Worm (Caenorhabditis elegans) whole organism, L1 larva: Measurements from ENCODE around the gene B0334.5.
A peak's percentile ranks its signal among the peaks of the same experiment; 100 is the strongest.

ENCODE experiments used
- C04F5.9 ChIP-seq: sonication (generic microtip); optimal IDR thresholded peaks from 2 replicates; lab custom pipeline; 2016; ENCODE audit warnings: missing genetic modification characterization, missing compliant biosample characterization
- C16A3.4 ChIP-seq: fragments of 150-350 bp; optimal IDR thresholded peaks from 2 replicates; lab custom pipeline; 2014; ENCODE audit warnings: missing biosample characterization, missing genetic modification characterization
- Y116A8C.19 ChIP-seq: sonication (generic microtip); optimal IDR thresholded peaks from 2 replicates; lab custom pipeline; 2016; ENCODE audit warnings: missing compliant biosample characterization, missing genetic modification characterization, borderline replicate concordance
- aha-1 ChIP-seq: fragments of 150-350 bp; optimal IDR thresholded peaks from 2 replicates; lab custom pipeline; 2014; ENCODE audit warnings: missing biosample characterization, missing genetic modification characterization
- ama-1 ChIP-seq: fragments of 150-350 bp; optimal IDR thresholded peaks from 2 replicates; lab custom pipeline; 2014
- ceh-8 ChIP-seq: fragments of 200-800 bp; sonication (Bioruptor generic); optimal IDR thresholded peaks from 2 replicates; lab custom pipeline; 2018; ENCODE audit warnings: mild to moderate bottlenecking, missing genetic modification characterization, moderate library complexity, missing compliant biosample characterization
- ceh-88 ChIP-seq: fragments of 200-800 bp; sonication (Bioruptor generic); IDR thresholded peaks from 2 replicates; pipeline ENCODE4 v1.3.6; 2022; ENCODE audit warnings: missing genetic modification characterization, missing compliant biosample characterization
- ceh-90 ChIP-seq: sonication (generic microtip); optimal IDR thresholded peaks from 2 replicates; lab custom pipeline; 2016; ENCODE audit warnings: missing genetic modification characterization, missing compliant biosample characterization
- dsc-1 ChIP-seq: sonication (generic microtip); optimal IDR thresholded peaks from 2 replicates; lab custom pipeline; 2016; ENCODE audit warnings: mild to moderate bottlenecking, missing genetic modification characterization, missing compliant biosample characterization
- efl-1 ChIP-seq, 4 experiments: fragments of 150-350 bp; optimal IDR thresholded peaks in 3 of 4; peaks in 1 of 4; 1 replicate in 1 of 4; 2 replicates in 3 of 4; lab custom pipeline; 2014; ENCODE audit warnings: missing biosample characterization in 2 of 4, missing genetic modification characterization in 2 of 4, missing genetic modification reagents in 2 of 4
- efl-3 ChIP-seq: fragments of 200-800 bp; sonication (Bioruptor generic); optimal IDR thresholded peaks from 2 replicates; lab custom pipeline; 2018; ENCODE audit warnings: mild to moderate bottlenecking, missing genetic modification characterization, missing compliant biosample characterization
- egl-13 ChIP-seq: sonication (generic microtip); optimal IDR thresholded peaks from 2 replicates; lab custom pipeline; 2016; ENCODE audit warnings: missing genotype, missing genetic modification reagents, missing genetic modification characterization, missing compliant biosample characterization
- elt-3 ChIP-seq, 6 experiments: fragments of 150-350 bp in 1 of 6; sonication (generic microtip); optimal IDR thresholded peaks; 2 replicates each; lab custom pipeline; 2017 to 2018; ENCODE audit warnings: missing biosample characterization in 6 of 6, missing genetic modification characterization in 6 of 6, inconsistent platforms in 1 of 6
- ets-5 ChIP-seq: fragments of 200-800 bp; sonication (Bioruptor generic); IDR thresholded peaks from 2 replicates; pipeline ENCODE4 v1.3.6; 2022; ENCODE audit warnings: missing genetic modification characterization, missing compliant biosample characterization
- fkh-4 ChIP-seq: sonication (generic microtip); optimal IDR thresholded peaks from 2 replicates; lab custom pipeline; 2016; ENCODE audit warnings: missing compliant biosample characterization, missing genetic modification characterization, borderline replicate concordance
- fos-1 ChIP-seq: fragments of 150-350 bp; optimal IDR thresholded peaks from 2 replicates; lab custom pipeline; 2014; ENCODE audit warnings: missing biosample characterization, missing genetic modification characterization
- grh-1 ChIP-seq: fragments of 200-800 bp; sonication (Bioruptor generic); IDR thresholded peaks from 2 replicates; pipeline ENCODE4 v1.3.6; 2022; ENCODE audit warnings: missing genetic modification reagents, missing genetic modification characterization, missing compliant biosample characterization
- irx-1 ChIP-seq: sonication (generic microtip); optimal IDR thresholded peaks from 2 replicates; lab custom pipeline; 2016; ENCODE audit warnings: missing genetic modification characterization, missing compliant biosample characterization
- isw-1 ChIP-seq: fragments of 200-800 bp; sonication (Bioruptor generic); IDR thresholded peaks from 2 replicates; pipeline ENCODE4 v1.3.6; 2022; ENCODE audit warnings: missing genetic modification characterization, missing compliant biosample characterization
- jun-1 ChIP-seq: fragments of 150-350 bp; optimal IDR thresholded peaks from 2 replicates; lab custom pipeline; 2014; ENCODE audit warnings: missing biosample characterization, missing genetic modification reagents, missing genetic modification characterization
- lin-14 ChIP-seq: fragments of 200-800 bp; sonication (Bioruptor generic); optimal IDR thresholded peaks from 2 replicates; lab custom pipeline; 2018; ENCODE audit warnings: mild to moderate bottlenecking, missing genetic modification characterization, moderate library complexity, missing compliant biosample characterization
- lsy-2 ChIP-seq, 2 experiments: fragments of 150-350 bp; optimal IDR thresholded peaks; 2 replicates each; lab custom pipeline; 2014; ENCODE audit warnings: missing biosample characterization in 2 of 2, missing genetic modification characterization in 2 of 2
- mab-9 ChIP-seq: fragments of 200-800 bp; sonication (Bioruptor generic); IDR thresholded peaks from 2 replicates; pipeline ENCODE4 v1.3.6; 2022; ENCODE audit warnings: missing genetic modification reagents, missing genetic modification characterization, missing compliant biosample characterization
- mef-2 ChIP-seq: fragments of 150-350 bp; optimal IDR thresholded peaks from 2 replicates; lab custom pipeline; 2014; ENCODE audit warnings: missing biosample characterization, missing genetic modification characterization
- mep-1 ChIP-seq: fragments of 150-350 bp; optimal IDR thresholded peaks from 2 replicates; lab custom pipeline; 2014; ENCODE audit warnings: missing biosample characterization, missing genetic modification characterization
- nhr-12 ChIP-seq: sonication (generic microtip); optimal IDR thresholded peaks from 2 replicates; lab custom pipeline; 2017; ENCODE audit warnings: missing biosample characterization, missing genetic modification characterization
- nhr-19 ChIP-seq: fragments of 200-800 bp; sonication (Bioruptor generic); conservative IDR thresholded peaks from 2 replicates; pipeline ENCODE4 v1.3.6; 2022; ENCODE audit warnings: missing genetic modification characterization, missing compliant biosample characterization
- nhr-237 ChIP-seq: fragments of 150-350 bp; optimal IDR thresholded peaks from 2 replicates; lab custom pipeline; 2014; ENCODE audit warnings: missing biosample characterization, missing genetic modification characterization
- nhr-28 ChIP-seq: fragments of 150-350 bp; optimal IDR thresholded peaks from 2 replicates; lab custom pipeline; 2014; ENCODE audit warnings: missing biosample characterization, missing genetic modification characterization
- nhr-47 ChIP-seq: sonication (generic microtip); optimal IDR thresholded peaks from 2 replicates; lab custom pipeline; 2016; ENCODE audit warnings: mild to moderate bottlenecking, missing genetic modification characterization, moderate library complexity, missing compliant biosample characterization
- nhr-71 ChIP-seq: sonication (generic microtip); optimal IDR thresholded peaks from 2 replicates; lab custom pipeline; 2016; ENCODE audit warnings: mild to moderate bottlenecking, missing genetic modification characterization, moderate library complexity, missing compliant biosample characterization
- nhr-85 ChIP-seq: sonication (generic microtip); peaks from one replicate; lab custom pipeline; 2016; ENCODE audit warnings: missing genetic modification characterization, inconsistent platforms, missing compliant biosample characterization
- nhr-90 ChIP-seq: sonication (generic microtip); optimal IDR thresholded peaks from 2 replicates; lab custom pipeline; 2016; ENCODE audit warnings: mild to moderate bottlenecking, missing genetic modification characterization, missing compliant biosample characterization; ENCODE audit not compliant: poor library complexity
- pax-3 ChIP-seq: fragments of 200-800 bp; sonication (Bioruptor generic); optimal IDR thresholded peaks from 2 replicates; lab custom pipeline; 2018; ENCODE audit warnings: mild to moderate bottlenecking, missing genetic modification characterization, moderate library complexity, missing compliant biosample characterization
- skn-1 ChIP-seq: fragments of 150-350 bp; optimal IDR thresholded peaks from 2 replicates; lab custom pipeline; 2014; ENCODE audit warnings: missing biosample characterization, missing genetic modification characterization
- snpc-4 ChIP-seq: fragments of 150-350 bp; optimal IDR thresholded peaks from 2 replicates; lab custom pipeline; 2014; ENCODE audit warnings: missing biosample characterization, missing genetic modification characterization
- sox-4 ChIP-seq: sonication (generic microtip); optimal IDR thresholded peaks from 2 replicates; lab custom pipeline; 2016; ENCODE audit warnings: missing genetic modification characterization, missing compliant biosample characterization
- sptf-1 ChIP-seq: fragments of 150-350 bp; optimal IDR thresholded peaks from 2 replicates; lab custom pipeline; 2014; ENCODE audit warnings: missing biosample characterization, missing genetic modification characterization
- swsn-7 ChIP-seq: sonication (generic microtip); optimal IDR thresholded peaks from 2 replicates; lab custom pipeline; 2016; ENCODE audit warnings: missing genetic modification characterization, missing compliant biosample characterization
- tbx-2 ChIP-seq: sonication (generic microtip); optimal IDR thresholded peaks from 2 replicates; lab custom pipeline; 2016; ENCODE audit warnings: missing genetic modification characterization, missing compliant biosample characterization
- unc-30 ChIP-seq: sonication (generic microtip); optimal IDR thresholded peaks from 2 replicates; lab custom pipeline; 2017; ENCODE audit warnings: missing biosample characterization, missing genetic modification characterization
- unc-62 ChIP-seq: fragments of 150-350 bp; optimal IDR thresholded peaks from 2 replicates; lab custom pipeline; 2014; ENCODE audit warnings: missing biosample characterization, missing genetic modification reagents, missing genetic modification characterization
- unc-86 ChIP-seq: sonication (generic microtip); optimal IDR thresholded peaks from 2 replicates; lab custom pipeline; 2016; ENCODE audit warnings: missing genetic modification characterization, missing compliant biosample characterization
- vab-15 ChIP-seq: sonication (generic microtip); optimal IDR thresholded peaks from 2 replicates; lab custom pipeline; 2017; ENCODE audit warnings: missing genotype, mild to moderate bottlenecking, missing genetic modification characterization, missing compliant biosample characterization
- xbp-1 ChIP-seq: sonication (generic microtip); optimal IDR thresholded peaks from 2 replicates; lab custom pipeline; 2016; ENCODE audit warnings: missing genetic modification characterization, missing compliant biosample characterization
- ztf-4 ChIP-seq: fragments of 150-350 bp; optimal IDR thresholded peaks from 2 replicates; lab custom pipeline; 2014; ENCODE audit warnings: missing biosample characterization, missing genetic modification characterization

Gene B0334.5

DNA sequence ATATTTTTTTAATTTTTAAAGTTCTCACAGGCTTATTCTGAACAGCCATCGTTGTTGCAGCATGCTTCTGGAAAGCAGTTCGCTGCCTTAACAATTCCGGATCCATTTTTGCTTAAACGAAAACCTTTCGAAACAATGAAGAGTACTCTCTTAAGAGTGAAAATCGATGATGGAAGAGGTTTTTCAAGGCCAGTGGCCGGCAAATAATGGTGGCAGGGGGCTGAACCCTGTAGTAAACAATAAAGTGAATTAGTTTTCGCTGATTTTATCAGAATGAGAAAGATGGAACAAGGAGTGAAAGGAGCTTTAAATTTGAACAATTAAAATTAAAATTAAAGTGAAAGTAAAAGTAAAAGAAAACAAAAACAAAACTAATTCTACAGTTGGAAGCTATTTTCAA lies 44.9 kb downstream of the B0334.5 start, which contains the start of gene gtf-2E2 (continued):
- no peak for TF ChIP-seq fkh-4
- TF ChIP-seq efl-1 (optimal IDR thresholded peaks at IDR 0.05; lab: Kevin White, UChicago), result peak; percentile 15 to 36
- TF ChIP-seq efl-1 (GFP tag; optimal IDR thresholded peaks at IDR 0.05 in 1 of 2; lab: Kevin White, UChicago), result peak in 1 of 2 experiments; percentile 29
- TF ChIP-seq dsc-1 (tag; lab: Kevin White, UChicago), result no peak
- TF ChIP-seq swsn-7 (tag; lab: Kevin White, UChicago), result peak; percentile 4
- no peak for TF ChIP-seq isw-1 (GFP tag; lab: Robert Waterston, UW)
- no peak for TF ChIP-seq nhr-47

DNA sequence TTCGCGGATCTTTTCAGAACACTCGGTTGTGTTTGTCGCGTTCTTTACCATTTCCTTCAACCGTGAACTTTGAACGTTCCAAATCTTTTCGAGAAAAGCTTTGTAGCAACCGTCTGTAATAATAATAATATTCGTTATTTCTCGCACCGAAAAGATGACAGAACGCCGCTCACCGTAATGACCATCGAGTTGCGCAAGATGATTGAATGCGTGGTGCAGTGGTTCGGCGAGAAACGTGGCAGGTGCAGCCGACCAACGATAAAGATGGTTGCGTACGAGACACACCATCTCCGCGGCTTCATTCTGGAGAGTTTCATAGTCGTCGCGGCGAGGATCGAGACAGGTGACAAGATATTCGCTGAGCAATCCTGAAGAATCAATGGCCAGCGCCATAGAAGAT lies 45.5 kb downstream of the B0334.5 start:
- TF ChIP-seq jun-1 (tag; lab: Kevin White, UChicago) (no peak), irx-1 (tag; lab: Kevin White, UChicago) (no peak), nhr-12 (no peak), sox-4 (no peak), aha-1 (tag; lab: Kevin White, UChicago) (no peak), ceh-90 (tag; lab: Kevin White, UChicago) (no peak), nhr-71 (tag; lab: Kevin White, UChicago) (no peak), ets-5 (GFP tag; lab: Robert Waterston, UW) (no peak), unc-86 (tag; lab: Kevin White, UChicago) (no peak), elt-3 (tag; optimal IDR thresholded peaks at IDR 0.05; lab: Kevin White, UChicago) (no peak), unc-30 (tag; lab: Kevin White, UChicago) (no peak), nhr-237 (tag; lab: Kevin White, UChicago) (no peak), dsc-1 (tag; lab: Kevin White, UChicago) (no peak), xbp-1 (tag; lab: Kevin White, UChicago) (no peak), egl-13 (tag; lab: Kevin White, UChicago) (no peak), grh-1 (no peak), tbx-2 (tag; lab: Kevin White, UChicago) (no peak)

DNA sequence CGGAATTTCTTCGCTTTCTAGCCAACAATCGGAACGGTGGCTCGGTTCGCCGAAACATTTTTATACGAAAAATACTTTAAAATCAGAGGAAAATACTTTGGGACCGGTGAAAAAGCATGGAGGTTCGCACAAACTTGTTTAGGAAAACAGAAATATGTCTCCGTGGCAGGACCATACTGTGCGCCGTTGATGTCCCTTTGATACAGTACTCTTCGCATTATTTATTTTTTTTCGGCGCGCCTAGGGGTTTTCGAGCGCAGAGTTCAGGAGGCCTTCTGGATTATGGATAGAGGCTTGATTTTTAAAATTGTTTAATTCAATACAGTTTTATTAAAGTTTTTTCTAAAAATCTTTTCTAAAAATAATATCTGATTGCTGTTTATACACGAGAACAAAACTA lies 47.2 kb downstream of the B0334.5 start, which contains the start of gene F54D5.9:
Gene F54D5.9 (minus strand): TSS at position 115 of the 400 bp plus-strand sequence.
- no peak for TF ChIP-seq tbx-2 (tag; lab: Kevin White, UChicago)

DNA sequence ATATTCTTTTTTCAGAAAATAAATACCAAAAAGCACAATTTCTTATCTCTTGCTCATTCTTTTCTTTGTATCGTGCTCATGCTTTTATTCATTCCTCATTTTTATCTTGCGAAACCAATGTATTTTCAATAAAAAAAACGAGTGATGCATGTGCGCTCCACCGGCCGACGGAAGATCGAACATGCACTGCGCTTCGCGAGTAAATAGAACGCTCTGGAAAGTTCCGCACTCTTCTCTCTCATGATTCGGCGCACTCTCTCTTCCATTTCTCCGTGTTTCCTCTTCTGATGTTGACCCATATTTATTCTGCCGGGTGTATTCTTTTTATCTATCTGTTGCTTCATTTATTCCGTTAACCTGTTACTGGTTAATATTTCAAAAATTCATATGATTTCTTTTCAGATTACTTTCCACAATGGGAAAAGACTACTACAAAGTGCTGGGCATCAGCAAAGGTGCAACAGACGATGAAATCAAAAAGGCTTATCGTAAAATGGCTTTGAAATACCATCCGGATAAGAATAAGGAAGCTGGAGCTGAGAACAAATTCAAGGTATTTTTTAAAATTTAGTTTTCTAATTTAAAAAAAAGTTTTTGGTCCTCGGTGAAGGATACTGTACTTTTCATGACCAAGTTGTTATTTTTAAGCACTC lies 48.0 kb downstream of the B0334.5 start, which contains the start of gene dnj-13:
Gene dnj-13 (plus strand): TSS at position 403 of the 653 bp plus-strand sequence.
- TF ChIP-seq C04F5.9 (tag; lab: Kevin White, UChicago) (peak; percentile 86), ceh-8 (GFP tag; lab: Kevin White, UChicago) (peak; percentile 91), nhr-85 (tag; lab: Kevin White, UChicago) (peak; percentile 98), unc-62 (GFP tag; lab: Kevin White, UChicago) (no peak), mab-9 (GFP tag; lab: Robert Waterston, UW) (peak; percentile 96), skn-1 (tag; lab: Kevin White, UChicago) (peak; percentile 93), irx-1 (tag; lab: Kevin White, UChicago) (peak; percentile 93), snpc-4 (tag; lab: Kevin White, UChicago) (peak; percentile 80), nhr-28 (tag; lab: Kevin White, UChicago) (no peak), unc-86 (tag; lab: Kevin White, UChicago) (peak; percentile 95), ama-1 (lab: Kevin White, UChicago) (peak; percentile 0), pax-3 (tag; lab: Kevin White, UChicago) (peak; percentile 95), ceh-88 (GFP tag; lab: Robert Waterston, UW) (peak; percentile 92), Y116A8C.19 (tag; lab: Kevin White, UChicago) (no peak), nhr-12 (no peak), C16A3.4 (tag; lab: Kevin White, UChicago) (peak; percentile 91), fos-1 (tag; lab: Kevin White, UChicago) (peak; percentile 85), ztf-4 (tag; lab: Kevin White, UChicago) (peak; percentile 95), vab-15 (tag; lab: Kevin White, UChicago) (peak; percentile 67), efl-1 (optimal IDR thresholded peaks at IDR 0.05; lab: Kevin White, UChicago) (peak; percentile 80 to 83), efl-1 (GFP tag; optimal IDR thresholded peaks at IDR 0.05 in 1 of 2; lab: Kevin White, UChicago) (peak; percentile 75 to 98), nhr-19 (GFP tag; lab: Robert Waterston, UW) (peak; percentile 97), efl-3 (GFP tag; lab: Kevin White, UChicago) (peak; percentile 62), lsy-2 (tag; optimal IDR thresholded peaks at IDR 0.05; lab: Kevin White, UChicago) (peak; percentile 91), ets-5 (GFP tag; lab: Robert Waterston, UW) (no peak), mep-1 (tag; lab: Kevin White, UChicago) (peak; percentile 98), nhr-90 (peak; percentile 98), lin-14 (GFP tag; lab: Kevin White, UChicago) (peak; percentile 99), mef-2 (peak; percentile 40), sptf-1 (tag; lab: Kevin White, UChicago) (no peak), ceh-90 (tag; lab: Kevin White, UChicago) (peak; percentile 30)
